Fruit fly (Drosophila melanogaster) S2 (cell line): ENCODE data around the gene CG43407.

Source experiments
- CG8478 ChIP-seq: fragments of >200 bp; optimal IDR thresholded peaks from 2 replicates; lab custom pipeline; 2018
- CTCF ChIP-seq, 2 experiments: fragments of >200 bp; optimal IDR thresholded peaks; 2 replicates each; lab custom pipeline; 2018

Gene CG43407

DNA sequence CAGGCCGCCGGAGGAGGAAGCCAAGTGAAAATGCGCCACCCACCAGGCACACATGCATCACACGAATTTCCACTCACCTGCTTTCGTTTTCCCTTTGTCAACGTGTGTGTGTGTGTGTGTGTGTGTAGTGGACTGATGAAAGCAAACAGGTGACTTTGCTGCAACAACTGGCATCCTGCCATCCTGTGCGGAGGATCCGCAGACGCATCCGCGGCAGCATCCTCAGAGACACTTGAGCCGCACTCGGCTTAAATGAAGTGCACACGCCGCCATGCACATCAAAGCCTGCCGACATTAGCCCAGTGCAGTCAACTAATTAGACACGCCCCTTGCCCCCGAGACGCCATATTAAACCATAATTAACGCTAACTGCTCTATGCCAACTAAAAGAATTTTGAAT lies 5.6 kb upstream of the CG43407 start:
- TF ChIP-seq CG8478 (lab: Kevin White, UChicago) = no peak
- no peak for TF ChIP-seq CTCF (optimal IDR thresholded peaks at IDR 0.05; lab: Kevin White, UChicago)

DNA sequence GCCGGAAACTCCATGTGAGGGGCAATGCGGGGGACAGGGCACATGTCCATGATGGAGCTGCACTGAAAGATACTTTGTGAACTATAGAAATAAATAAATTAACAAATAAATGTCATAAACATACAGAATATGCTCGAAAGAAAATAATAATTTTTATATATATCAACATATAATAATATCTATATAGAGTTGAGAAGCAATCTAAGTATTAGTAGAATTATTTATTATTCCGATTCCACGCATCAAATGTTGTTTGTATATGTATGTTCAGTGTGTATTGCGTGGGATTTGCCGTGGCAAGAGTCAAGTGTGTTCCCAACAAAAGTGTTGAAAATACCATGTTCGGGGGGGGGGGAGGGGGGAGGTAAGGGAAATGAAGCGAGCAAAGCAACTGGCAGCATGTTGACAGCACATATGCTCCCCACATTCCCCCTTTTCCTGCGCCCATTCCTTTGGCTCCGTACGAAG lies 3.7 kb upstream of the CG43407 start:
- no peak for TF ChIP-seq CG8478 (lab: Kevin White, UChicago)
- TF ChIP-seq CTCF (optimal IDR thresholded peaks at IDR 0.05; lab: Kevin White, UChicago) = no peak

DNA sequence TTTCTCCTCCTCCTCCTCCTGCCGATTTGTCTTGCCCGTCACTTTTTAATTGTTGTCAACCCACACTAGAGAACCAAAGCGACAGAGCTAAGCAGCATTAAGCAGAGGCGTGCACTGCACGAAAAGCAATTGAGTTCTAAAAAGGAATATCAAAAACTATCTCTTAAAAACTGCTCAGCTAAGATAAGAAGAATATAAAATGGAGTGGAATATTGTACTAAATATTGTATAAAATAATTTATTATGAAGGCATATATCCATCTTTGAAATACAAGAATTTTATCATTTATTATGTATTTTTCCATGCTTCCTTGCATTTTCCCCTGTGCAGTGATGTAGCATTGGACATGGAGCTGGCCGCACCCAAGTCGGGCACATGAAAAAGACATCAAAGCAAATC lies 1.9 kb upstream of the CG43407 start:
- TF ChIP-seq CG8478 (lab: Kevin White, UChicago) (no peak), CTCF (optimal IDR thresholded peaks at IDR 0.05; lab: Kevin White, UChicago) (no peak)

DNA sequence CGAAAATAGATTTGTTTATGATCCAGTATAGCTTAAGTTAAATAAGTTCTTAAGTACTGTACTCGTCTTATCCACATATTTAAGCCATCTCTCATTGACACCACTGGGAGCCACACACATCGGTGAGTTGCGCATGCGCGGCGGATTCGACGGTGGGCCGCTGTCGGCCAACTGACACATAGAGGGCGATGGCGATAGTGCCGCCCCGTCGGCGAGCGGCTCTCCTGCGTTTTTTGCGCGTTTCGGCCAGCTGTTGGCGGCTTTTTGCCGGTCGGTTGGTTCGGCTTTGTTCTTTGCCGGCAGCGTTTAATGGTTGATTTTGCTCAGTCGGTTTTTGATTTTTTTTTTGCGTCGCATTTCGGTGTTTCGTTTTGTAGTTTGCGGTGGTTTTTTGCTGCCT lies 1.1 kb upstream of the CG43407 start:
- TF ChIP-seq CG8478 (lab: Kevin White, UChicago) (no peak), CTCF (optimal IDR thresholded peaks at IDR 0.05; lab: Kevin White, UChicago) (peak; percentile 33 to 37)

DNA sequence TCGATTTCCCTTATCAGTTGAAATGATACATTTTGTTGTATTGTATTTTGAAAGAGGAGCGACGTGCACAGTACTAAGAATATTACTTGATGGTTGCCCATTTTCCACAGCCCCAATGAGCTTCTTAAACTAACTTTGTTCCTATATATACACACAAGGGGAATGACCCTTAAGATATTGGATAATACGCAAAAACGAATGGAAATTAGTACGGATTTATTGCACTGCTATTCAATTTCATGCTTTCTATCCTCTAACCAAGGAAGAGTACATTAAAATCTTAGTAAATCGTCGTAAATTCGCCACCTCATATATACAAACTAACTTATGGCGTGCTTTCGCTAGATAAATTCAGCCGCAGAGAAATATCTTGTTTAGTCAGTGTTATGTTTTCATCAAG lies 1.3 kb downstream of the CG43407 start, which contains the start of gene Acp76A:
TSS of gene Acp76A (minus strand) at position 101 of the 400 bp plus-strand sequence.
- TF ChIP-seq CTCF (optimal IDR thresholded peaks at IDR 0.05; lab: Kevin White, UChicago) (no peak), CG8478 (lab: Kevin White, UChicago) (no peak)

DNA sequence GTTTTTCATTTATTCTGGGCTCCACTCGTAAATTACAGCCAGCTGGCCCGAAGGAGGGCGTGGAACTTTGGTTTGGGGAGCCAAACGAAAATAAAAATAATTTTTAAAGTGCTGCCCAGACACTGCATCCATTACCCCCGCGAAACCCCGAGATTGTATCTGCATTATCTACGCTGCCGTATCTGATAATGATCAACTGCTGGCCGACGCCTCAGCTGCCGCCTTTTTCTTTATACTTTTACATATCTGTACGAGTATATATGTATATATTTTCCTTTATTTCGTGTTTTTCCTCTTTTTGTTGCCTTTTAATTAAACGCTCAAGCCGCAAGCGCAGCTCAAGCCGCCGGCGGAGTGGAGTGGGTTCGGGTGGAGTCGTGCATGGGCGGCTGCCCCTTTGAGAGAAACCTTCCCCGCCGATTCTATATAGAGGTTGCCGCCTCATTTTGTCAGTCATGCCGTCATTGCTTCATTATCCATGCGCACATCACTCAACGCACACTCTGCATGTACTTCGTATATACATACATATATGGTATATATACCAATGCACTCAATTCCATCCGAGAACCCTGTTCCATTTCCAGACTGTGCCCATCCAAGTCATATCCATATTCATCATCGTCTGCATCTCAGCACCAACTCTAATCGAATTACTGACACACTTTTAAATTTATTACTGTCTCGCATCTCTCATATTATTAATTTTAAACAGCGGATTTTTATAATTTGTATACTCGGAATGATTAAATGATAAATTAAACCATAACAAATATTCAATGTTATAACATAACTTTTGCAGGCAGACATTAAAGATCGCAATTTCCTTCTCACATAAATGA lies 3.3 kb downstream of the CG43407 start:
- no peak for TF ChIP-seq CG8478 (lab: Kevin White, UChicago)
- no peak for TF ChIP-seq CTCF (optimal IDR thresholded peaks at IDR 0.05; lab: Kevin White, UChicago)

DNA sequence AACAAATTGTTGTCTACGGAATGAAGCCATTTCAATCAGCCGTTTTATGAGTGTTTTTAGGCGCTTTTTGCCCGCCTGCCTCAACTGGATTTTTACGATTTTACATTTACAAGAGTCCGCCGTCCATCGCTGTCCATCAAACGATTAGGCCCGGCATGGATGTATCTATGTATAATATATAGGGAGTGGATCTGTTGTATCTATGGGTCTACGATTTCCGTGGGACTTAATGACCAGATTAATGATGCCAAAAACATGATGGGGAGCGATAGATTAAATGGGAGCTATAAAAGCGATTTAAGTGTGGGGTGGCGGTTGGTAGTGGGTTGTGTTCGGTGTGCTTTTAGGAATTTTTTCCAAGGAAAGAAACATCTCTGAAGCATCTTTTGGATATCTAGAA lies 4.4 kb downstream of the CG43407 start:
- TF ChIP-seq CTCF (optimal IDR thresholded peaks at IDR 0.05; lab: Kevin White, UChicago) (no peak), CG8478 (lab: Kevin White, UChicago) (no peak)

DNA sequence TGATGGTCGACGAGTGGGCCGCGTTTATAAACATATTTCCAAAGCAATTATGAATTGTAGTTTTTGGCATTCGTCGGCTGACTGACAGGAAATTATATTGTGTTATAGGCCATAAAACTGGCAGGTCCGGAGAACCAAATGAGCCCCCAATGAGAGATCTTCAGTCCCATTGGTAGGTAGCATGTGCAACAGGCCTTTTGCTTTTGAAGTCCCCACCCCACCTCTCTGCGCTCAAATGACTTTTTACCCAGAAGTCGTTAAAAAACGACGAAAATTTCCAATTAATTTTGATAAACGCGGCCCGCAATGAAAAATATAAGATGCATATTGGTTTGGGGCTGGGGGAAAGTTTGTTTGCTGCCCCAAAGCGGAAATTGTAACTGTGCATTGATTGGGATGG lies 4.9 kb downstream of the CG43407 start:
- TF ChIP-seq CG8478 (lab: Kevin White, UChicago) (no peak), CTCF (optimal IDR thresholded peaks at IDR 0.05; lab: Kevin White, UChicago) (no peak)

DNA sequence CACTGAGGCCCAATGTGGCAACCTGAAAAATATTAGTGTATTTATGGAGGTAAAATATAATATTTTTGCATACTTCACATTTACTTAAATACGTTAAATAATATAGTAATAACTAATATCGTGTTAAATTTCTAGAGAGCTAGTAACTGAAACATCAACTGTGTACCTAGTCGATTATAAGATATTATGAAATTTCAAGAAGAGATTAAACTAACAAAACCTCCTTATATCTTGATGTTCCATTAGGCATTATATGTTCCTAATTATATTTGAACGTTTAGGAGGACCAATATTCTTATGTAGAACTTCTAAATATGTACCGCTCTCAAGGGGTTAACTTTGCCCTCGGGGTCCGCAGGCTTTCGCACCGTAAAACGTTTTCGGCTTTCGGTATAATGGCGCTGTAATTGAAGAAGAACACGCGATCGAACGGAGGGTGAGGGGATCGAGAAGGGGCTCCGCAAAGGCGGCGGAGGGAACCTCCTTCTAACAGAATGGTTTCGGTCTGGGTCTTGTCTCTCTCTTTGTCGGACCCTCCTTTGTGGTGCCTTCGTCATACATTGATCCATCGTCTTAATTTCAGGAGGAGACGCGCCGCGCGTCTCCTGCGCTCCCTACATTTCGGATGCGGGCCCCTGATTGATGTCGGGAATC lies 6.7 kb downstream of the CG43407 start:
- no peak for TF ChIP-seq CTCF (optimal IDR thresholded peaks at IDR 0.05; lab: Kevin White, UChicago)
- no peak for TF ChIP-seq CG8478 (lab: Kevin White, UChicago)

DNA sequence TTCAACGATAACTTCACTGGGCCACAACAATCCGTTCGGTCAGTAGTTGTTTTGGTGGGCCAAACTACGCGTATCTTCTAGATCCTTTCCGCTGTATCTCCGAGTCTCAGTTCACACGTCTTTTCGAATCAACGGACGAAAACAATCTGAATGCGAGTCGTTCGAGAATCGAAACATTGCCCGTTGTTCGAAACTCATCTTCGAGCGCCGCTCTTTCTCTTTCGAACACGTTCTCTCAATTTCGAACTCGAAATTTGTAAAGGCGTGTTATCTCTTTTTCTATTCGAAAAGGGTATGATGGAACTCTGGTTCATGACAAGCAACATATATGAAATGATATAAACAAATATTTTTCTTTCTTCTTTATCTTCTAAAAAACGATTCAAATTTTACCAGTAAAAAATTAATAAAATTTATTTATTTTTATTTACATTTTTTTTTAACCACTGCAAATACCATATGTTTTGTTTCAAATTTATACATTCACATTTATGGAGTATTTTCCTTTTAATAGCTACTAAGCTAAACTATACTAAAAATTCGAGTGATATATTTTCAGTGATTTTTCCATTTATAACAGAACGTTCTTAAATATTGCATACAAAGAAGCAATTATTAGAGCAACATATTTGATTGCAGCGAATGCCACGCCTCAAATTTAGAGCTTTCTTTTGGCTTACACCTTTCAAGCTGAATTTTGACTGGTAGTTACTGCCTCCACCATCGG lies 7.7 kb downstream of the CG43407 start, which contains the start of gene nkd:
TSS of gene nkd (minus strand) at position 151 of the 727 bp plus-strand sequence.
- TF ChIP-seq CTCF (optimal IDR thresholded peaks at IDR 0.05; lab: Kevin White, UChicago) = no peak
- no peak for TF ChIP-seq CG8478 (lab: Kevin White, UChicago)

DNA sequence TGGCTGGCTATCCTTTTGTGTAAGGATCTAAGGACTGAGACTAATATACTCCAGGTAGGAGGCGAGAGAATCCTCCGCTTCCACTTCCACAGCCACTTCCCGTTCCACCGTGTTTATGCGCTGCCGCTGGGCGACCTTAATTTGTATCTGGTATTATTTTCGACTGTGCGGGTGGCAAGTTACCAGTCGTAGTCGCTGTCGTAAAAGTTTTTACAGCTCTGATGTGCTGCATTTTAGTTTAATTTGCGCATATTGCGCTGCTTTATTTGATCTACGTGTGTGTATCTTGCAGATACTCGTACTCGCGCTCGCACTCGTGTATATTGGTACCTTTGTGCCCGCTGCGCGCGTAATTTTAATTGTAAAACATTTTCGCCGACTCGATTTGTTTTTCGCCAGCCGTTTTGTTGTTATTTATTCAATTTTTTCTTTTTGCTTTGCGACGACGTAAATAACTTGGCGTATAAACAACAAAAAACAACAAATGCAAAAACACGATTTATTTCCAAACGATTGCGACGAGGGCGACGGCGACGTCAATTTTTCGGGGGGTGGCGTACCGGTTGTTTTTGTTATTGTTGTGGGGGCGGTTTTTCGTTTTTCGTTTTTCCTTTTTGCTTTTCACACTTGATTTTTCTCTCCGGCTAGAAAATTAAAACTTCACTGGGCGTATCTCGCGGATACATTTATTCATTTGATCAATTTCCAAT lies 8.4 kb downstream of the CG43407 start:
- TF ChIP-seq CG8478 (lab: Kevin White, UChicago) (no peak), CTCF (optimal IDR thresholded peaks at IDR 0.05; lab: Kevin White, UChicago) (no peak)

DNA sequence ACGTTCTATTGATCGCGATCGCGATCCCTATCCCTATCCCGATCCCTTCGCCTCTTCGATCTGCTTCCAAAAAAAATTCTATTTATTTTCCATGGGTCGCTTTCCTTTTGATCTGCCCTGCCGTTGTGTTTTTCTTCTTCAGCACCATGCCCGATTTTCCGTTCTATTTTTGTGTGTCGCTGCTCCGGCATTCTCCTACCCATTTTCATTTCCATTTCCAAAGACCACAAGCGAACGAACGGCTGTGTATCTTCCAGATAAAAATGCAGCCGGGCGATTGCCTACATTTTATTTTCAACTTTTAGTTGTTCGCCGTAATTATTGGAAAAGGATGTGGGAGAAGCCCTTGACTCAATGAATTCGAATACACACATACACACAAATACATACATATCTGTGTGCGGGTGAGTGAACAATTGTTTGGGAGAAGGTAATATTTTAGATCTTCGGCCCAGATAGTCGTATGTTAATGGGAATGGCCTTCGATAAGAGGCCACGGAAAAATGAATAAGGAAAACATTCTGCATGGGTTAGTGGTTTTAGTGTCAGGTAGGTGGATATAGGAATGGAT lies 9.6 kb downstream of the CG43407 start:
- TF ChIP-seq CG8478 (lab: Kevin White, UChicago) (no peak), CTCF (optimal IDR thresholded peaks at IDR 0.05; lab: Kevin White, UChicago) (no peak)

DNA sequence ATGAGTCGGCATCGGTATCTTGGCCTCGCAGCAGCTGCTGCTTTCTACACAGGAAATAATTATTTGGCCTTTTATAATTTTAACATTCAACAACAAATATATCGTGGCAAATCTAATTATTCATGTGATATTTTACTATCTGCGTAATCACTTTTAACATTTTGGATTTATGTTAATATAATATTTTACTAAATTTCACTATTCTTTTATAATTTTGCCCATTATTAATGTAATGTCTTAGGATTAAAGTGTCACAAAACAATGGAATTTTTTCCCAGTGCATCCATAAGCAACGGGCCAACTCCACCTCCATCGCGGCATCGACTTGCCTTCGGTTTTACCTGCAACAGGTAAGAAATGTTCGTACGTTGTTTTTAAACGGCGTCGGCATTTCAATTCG lies 10.7 kb downstream of the CG43407 start:
- TF ChIP-seq CTCF (optimal IDR thresholded peaks at IDR 0.05; lab: Kevin White, UChicago) = no peak
- TF ChIP-seq CG8478 (lab: Kevin White, UChicago) = no peak
